Fruit fly (Drosophila melanogaster) whole organism, prepupa: Measurements from ENCODE around the gene hook.

Source experiments
- Lpt ChIP-seq: fragments of 200-800 bp; sonication (Bioruptor generic); optimal IDR thresholded peaks from 3 replicates; lab custom pipeline; 2016; ENCODE audit warnings: missing biosample characterization, missing genetic modification characterization
- Sox102F ChIP-seq: fragments of 200-800 bp; sonication (Bioruptor generic); optimal IDR thresholded peaks from 2 replicates; lab custom pipeline; 2016; ENCODE audit warnings: missing biosample characterization, mild to moderate bottlenecking, missing genetic modification characterization

dm6 chr2L:18980982-18981381 is 52.3 kb downstream of the hook start:
- TF ChIP-seq Lpt (GFP tag; lab: Kevin White, UChicago): no peak
- no peak for TF ChIP-seq Sox102F
